Fruit fly (Drosophila melanogaster) whole organism, embryonic: Measurements from ENCODE around the gene HIP-R.

Source experiments
- Adf1 ChIP-seq: fragments of 200-800 bp; sonication (Bioruptor generic); IDR thresholded peaks from 2 replicates; pipeline ENCODE4 v1.3.6; 2022; ENCODE audit warnings: missing biosample characterization, missing genetic modification characterization
- Asciz ChIP-seq: fragments of 200-800 bp; sonication (Bioruptor generic); optimal IDR thresholded peaks from 2 replicates; lab custom pipeline; 2017; ENCODE audit warnings: missing biosample characterization, mild to moderate bottlenecking, missing genetic modification characterization, missing genetic modification reagents
- Atf-2 ChIP-seq: fragments of 200-800 bp; sonication (Bioruptor generic); optimal IDR thresholded peaks from 2 replicates; lab custom pipeline; 2016; ENCODE audit warnings: missing biosample characterization, missing genetic modification characterization
- Atf3 ChIP-seq: fragments of 200-800 bp; sonication (Bioruptor generic); optimal IDR thresholded peaks from 3 replicates; lab custom pipeline; 2016; ENCODE audit warnings: missing biosample characterization, missing genetic modification characterization
- C15 ChIP-seq: fragments of 200-800 bp; sonication (Bioruptor generic); IDR thresholded peaks from 3 replicates; pipeline ENCODE4 v1.3.6; 2022; ENCODE audit warnings: missing biosample characterization, missing genetic modification characterization
- CG10147 ChIP-seq: fragments of 200-800 bp; sonication (Bioruptor generic); optimal IDR thresholded peaks from 2 replicates; lab custom pipeline; 2019; ENCODE audit warnings: missing biosample characterization, mild to moderate bottlenecking, missing genetic modification characterization, moderate library complexity
- CG10209 ChIP-seq: fragments of 200-800 bp; sonication (Bioruptor generic); optimal IDR thresholded peaks from 3 replicates; lab custom pipeline; 2017; ENCODE audit warnings: missing biosample characterization, mild to moderate bottlenecking, missing genetic modification characterization, missing genetic modification reagents
- CG10543 ChIP-seq: fragments of 200-800 bp; sonication (Bioruptor generic); optimal IDR thresholded peaks from 3 replicates; lab custom pipeline; 2017; ENCODE audit warnings: missing biosample characterization, mild to moderate bottlenecking, missing genetic modification characterization, moderate library complexity
- CG10959 ChIP-seq: fragments of 200-800 bp; sonication (Bioruptor generic); IDR thresholded peaks from 2 replicates; pipeline ENCODE4 v1.3.6; 2022; ENCODE audit warnings: missing biosample characterization, missing genetic modification characterization
- CG12219 ChIP-seq: fragments of 200-800 bp; sonication (Bioruptor generic); optimal IDR thresholded peaks from 3 replicates; lab custom pipeline; 2018; ENCODE audit warnings: missing biosample characterization, mild to moderate bottlenecking, missing genetic modification characterization
- CG12659 ChIP-seq: fragments of 200-800 bp; sonication (Bioruptor generic); optimal IDR thresholded peaks from 3 replicates; lab custom pipeline; 2017; ENCODE audit warnings: mild to moderate bottlenecking, missing biosample characterization, missing genetic modification reagents, missing genetic modification characterization
- CG17829 ChIP-seq: fragments of 200-800 bp; optimal IDR thresholded peaks from 2 replicates; lab custom pipeline; 2019; ENCODE audit warnings: missing biosample characterization, mild to moderate bottlenecking, missing genetic modification characterization, moderate library complexity
- CG18476 ChIP-seq: fragments of 200-800 bp; sonication (Bioruptor generic); optimal IDR thresholded peaks from 2 replicates; lab custom pipeline; 2016; ENCODE audit warnings: missing biosample characterization, mild to moderate bottlenecking, missing genetic modification characterization
- CG3838 ChIP-seq: fragments of 200-800 bp; sonication (Bioruptor generic); optimal IDR thresholded peaks from 3 replicates; lab custom pipeline; 2016; ENCODE audit warnings: missing biosample characterization, missing genetic modification characterization
- CG6175 ChIP-seq: fragments of 200-800 bp; sonication (Bioruptor generic); IDR thresholded peaks from 3 replicates; pipeline ENCODE4 v1.3.6; 2022; ENCODE audit warnings: missing biosample characterization, missing genetic modification characterization
- CG7271 ChIP-seq: fragments of 200-800 bp; sonication (Bioruptor generic); optimal IDR thresholded peaks from 2 replicates; lab custom pipeline; 2018; ENCODE audit warnings: missing biosample characterization, mild to moderate bottlenecking, missing genetic modification characterization, moderate library complexity
- CG7372 ChIP-seq: fragments of 200-800 bp; sonication (Bioruptor generic); IDR thresholded peaks from 2 replicates; pipeline ENCODE4 v1.3.6; 2022; ENCODE audit warnings: missing biosample characterization, missing genetic modification characterization
- D19B ChIP-seq: fragments of 200-800 bp; sonication (Bioruptor generic); optimal IDR thresholded peaks from 2 replicates; lab custom pipeline; 2017; ENCODE audit warnings: missing biosample characterization, mild to moderate bottlenecking, missing genetic modification characterization
- Dbx ChIP-seq: fragments of 200-800 bp; sonication (Bioruptor generic); IDR thresholded peaks from 3 replicates; pipeline ENCODE4 v1.3.6; 2022; ENCODE audit warnings: missing biosample characterization, missing genetic modification characterization
- Deaf1 ChIP-seq: fragments of 200-800 bp; optimal IDR thresholded peaks from 3 replicates; lab custom pipeline; 2019; ENCODE audit warnings: missing biosample characterization, mild to moderate bottlenecking, missing genetic modification characterization, moderate library complexity
- GATAe ChIP-seq: fragments of 200-800 bp; sonication (Bioruptor generic); conservative IDR thresholded peaks from 2 replicates; pipeline ENCODE4 v1.3.6; 2022; ENCODE audit warnings: missing biosample characterization, missing genetic modification characterization
- Gsc ChIP-seq: fragments of 200-800 bp; sonication (Bioruptor generic); IDR thresholded peaks from 2 replicates; pipeline ENCODE4 v1.3.6; 2022; ENCODE audit warnings: missing biosample characterization, missing genetic modification characterization
- Hand ChIP-seq: fragments of 200-800 bp; sonication (Bioruptor generic); optimal IDR thresholded peaks from 2 replicates; lab custom pipeline; 2017; ENCODE audit warnings: mild to moderate bottlenecking, missing biosample characterization, missing genetic modification reagents, missing genetic modification characterization
- Hsf ChIP-seq: fragments of 200-800 bp; sonication (Bioruptor generic); optimal IDR thresholded peaks from 3 replicates; lab custom pipeline; 2016; ENCODE audit warnings: missing biosample characterization, missing genetic modification characterization
- Lpt ChIP-seq: fragments of >200 bp; optimal IDR thresholded peaks from 2 replicates; lab custom pipeline; 2018; ENCODE audit warnings: missing biosample characterization, missing genetic modification characterization
- Mes4 ChIP-seq: fragments of 200-800 bp; sonication (Bioruptor generic); optimal IDR thresholded peaks from 2 replicates; lab custom pipeline; 2016; ENCODE audit warnings: missing biosample characterization, missing genetic modification characterization
- Nf-YA ChIP-seq: fragments of 200-800 bp; sonication (Bioruptor generic); IDR thresholded peaks from 2 replicates; pipeline ENCODE4 v1.3.6; 2022; ENCODE audit warnings: missing biosample characterization, missing genetic modification characterization
- PHDP ChIP-seq: fragments of 200-800 bp; sonication (Bioruptor generic); optimal IDR thresholded peaks from 3 replicates; lab custom pipeline; 2018; ENCODE audit warnings: missing biosample characterization, mild to moderate bottlenecking, missing genetic modification characterization, moderate library complexity
- Poxn ChIP-seq: fragments of 200-800 bp; sonication (Bioruptor generic); IDR thresholded peaks from 2 replicates; pipeline ENCODE4 v1.3.6; 2022; ENCODE audit warnings: missing biosample characterization, missing genetic modification characterization
- Side ChIP-seq: fragments of 200-800 bp; sonication (Bioruptor generic); optimal IDR thresholded peaks from 2 replicates; lab custom pipeline; 2016; ENCODE audit warnings: missing biosample characterization, missing genetic modification characterization
- Spps ChIP-seq: fragments of 200-800 bp; sonication (Bioruptor generic); optimal IDR thresholded peaks from 2 replicates; lab custom pipeline; 2018; ENCODE audit warnings: missing biosample characterization, mild to moderate bottlenecking, missing genetic modification characterization
- Trl ChIP-seq, 3 experiments: fragments of >200 bp in 2 of 3; fragments of 200-800 bp in 1 of 3; sonication (Bioruptor generic) in 1 of 3; optimal IDR thresholded peaks; 2 replicates in 1 of 3; 3 replicates in 2 of 3; lab custom pipeline; 2016 to 2017; ENCODE audit warnings: missing biosample characterization in 1 of 3, missing genetic modification characterization in 1 of 3
- Xrp1 ChIP-seq: fragments of 200-800 bp; sonication (Bioruptor generic); IDR thresholded peaks from 2 replicates; pipeline ENCODE4 v1.3.6; 2022; ENCODE audit warnings: missing biosample characterization, missing genetic modification characterization
- ac ChIP-seq: fragments of 200-800 bp; sonication (Bioruptor generic); optimal IDR thresholded peaks from 3 replicates; lab custom pipeline; 2017; ENCODE audit warnings: missing biosample characterization, mild to moderate bottlenecking, missing genetic modification characterization
- bowl ChIP-seq: fragments of 200-800 bp; sonication (Bioruptor generic); IDR thresholded peaks from 2 replicates; pipeline ENCODE4 v1.3.6; 2022; ENCODE audit warnings: missing biosample characterization, missing genetic modification characterization
- cato ChIP-seq: fragments of 200-800 bp; sonication (Bioruptor generic); optimal IDR thresholded peaks from 2 replicates; lab custom pipeline; 2016; ENCODE audit warnings: missing biosample characterization, missing genetic modification characterization, borderline replicate concordance
- disco-r ChIP-seq: fragments of 200-800 bp; sonication (Bioruptor generic); optimal IDR thresholded peaks from 2 replicates; lab custom pipeline; 2016; ENCODE audit warnings: missing biosample characterization, missing genetic modification characterization
- dm ChIP-seq: fragments of 200-800 bp; sonication (Bioruptor generic); optimal IDR thresholded peaks from 3 replicates; lab custom pipeline; 2016; ENCODE audit warnings: missing biosample characterization, missing genetic modification characterization
- en ChIP-seq: fragments of 200-800 bp; sonication (Bioruptor generic); optimal IDR thresholded peaks from 2 replicates; lab custom pipeline; 2016; ENCODE audit warnings: missing biosample characterization, missing genetic modification characterization
- eyg ChIP-seq: fragments of 200-800 bp; sonication (Bioruptor generic); optimal IDR thresholded peaks from 3 replicates; lab custom pipeline; 2016; ENCODE audit warnings: missing biosample characterization, missing genetic modification characterization
- fru ChIP-seq: fragments of >200 bp; optimal IDR thresholded peaks from 2 replicates; lab custom pipeline; 2017
- hbn ChIP-seq: fragments of 200-800 bp; sonication (Bioruptor generic); IDR thresholded peaks from 2 replicates; pipeline ENCODE4 v1.3.6; 2022; ENCODE audit warnings: missing biosample characterization, missing genetic modification characterization; ENCODE audit not compliant: partially characterized antibody
- her ChIP-seq: fragments of 200-800 bp; sonication (Bioruptor generic); optimal IDR thresholded peaks from 2 replicates; lab custom pipeline; 2016; ENCODE audit warnings: missing biosample characterization, missing genetic modification characterization
- klu ChIP-seq: fragments of 200-800 bp; sonication (Bioruptor generic); IDR thresholded peaks from 2 replicates; pipeline ENCODE4 v1.3.6; 2022; ENCODE audit warnings: missing biosample characterization, missing genetic modification characterization
- luna ChIP-seq: fragments of 200-800 bp; sonication (Bioruptor generic); optimal IDR thresholded peaks from 2 replicates; lab custom pipeline; 2016; ENCODE audit warnings: missing biosample characterization, missing genetic modification characterization
- nom ChIP-seq: fragments of 200-800 bp; sonication (Bioruptor generic); optimal IDR thresholded peaks from 2 replicates; lab custom pipeline; 2017; ENCODE audit warnings: missing biosample characterization, missing genetic modification characterization, mild to moderate bottlenecking, moderate library complexity, missing genetic modification reagents
- pho ChIP-seq: fragments of 200-800 bp; sonication (Bioruptor generic); optimal IDR thresholded peaks from 2 replicates; lab custom pipeline; 2016; ENCODE audit warnings: missing biosample characterization, missing genetic modification characterization
- sisA ChIP-seq: fragments of 200-800 bp; sonication (Bioruptor generic); IDR thresholded peaks from 2 replicates; pipeline ENCODE4 v1.3.6; 2022; ENCODE audit warnings: missing biosample characterization, missing genetic modification characterization
- twi ChIP-seq: fragments of 200-800 bp; optimal IDR thresholded peaks from 2 replicates; lab custom pipeline; 2019; ENCODE audit warnings: missing biosample characterization, mild to moderate bottlenecking, missing genetic modification characterization, moderate library complexity

The HIP-R gene

dm6 chrX:3743005-3743890, 46.5 kb upstream of the HIP-R start (continued):
- peak; percentile 69 for TF ChIP-seq luna (GFP tag; lab: Kevin White, UChicago)
- TF ChIP-seq bowl: 0 out of 2 replicates have a peak, but pooled peaks have one; percentile 19
- peak; percentile 38; the same call in 1 of the 2 replicates for TF ChIP-seq Gsc (GFP tag; lab: Robert Waterston, UW)
- peak; percentile 87 for TF ChIP-seq Atf-2 (GFP tag; lab: Kevin White, UChicago)
- TF ChIP-seq nom (GFP tag; lab: Kevin White, UChicago): no peak
- no peak for TF ChIP-seq fru (lab: Kevin White, UChicago)
- no peak for TF ChIP-seq hbn (GFP tag; lab: Robert Waterston, UW)
- peak; percentile 73 for TF ChIP-seq Adf1
- TF ChIP-seq en: peak; percentile 66
- TF ChIP-seq klu (GFP tag; lab: Robert Waterston, UW): peak; percentile 50
- peak; percentile 78 for TF ChIP-seq disco-r
- peak; percentile 74 for TF ChIP-seq sisA (GFP tag; lab: Robert Waterston, UW)
- peak; percentile 84 for TF ChIP-seq Side (GFP tag; lab: Kevin White, UChicago)
- peak; percentile 71 for TF ChIP-seq CG17829
- peak; percentile 38 for TF ChIP-seq CG3838 (GFP tag; lab: Kevin White, UChicago)
- peak; percentile 85 for TF ChIP-seq pho (GFP tag; lab: Kevin White, UChicago)
- peak; percentile 84 for TF ChIP-seq PHDP (tag; lab: Kevin White, UChicago)
- no peak for TF ChIP-seq CG7271
- TF ChIP-seq twi: peak; percentile 49
- TF ChIP-seq Dbx (GFP tag; lab: Robert Waterston, UW): peak; percentile 6
- TF ChIP-seq D19B: peak; percentile 98
- TF ChIP-seq Lpt (GFP tag; lab: Kevin White, UChicago): no peak
- peak; percentile 87 for TF ChIP-seq CG10147 (GFP tag; lab: Kevin White, UChicago)
- peak; percentile 79 for TF ChIP-seq eyg (GFP tag; lab: Kevin White, UChicago)
- peak; percentile 85 for TF ChIP-seq Xrp1 (GFP tag; lab: Robert Waterston, UW)
- TF ChIP-seq Asciz (GFP tag; lab: Kevin White, UChicago): peak; percentile 73
- TF ChIP-seq CG10543 (GFP tag; lab: Kevin White, UChicago): peak; percentile 71
- TF ChIP-seq CG10209 (GFP tag; lab: Kevin White, UChicago): peak; percentile 77
- TF ChIP-seq Poxn (GFP tag; lab: Robert Waterston, UW): peak; percentile 67
- peak; percentile 61 for TF ChIP-seq cato (GFP tag; lab: Kevin White, UChicago)
- no peak for TF ChIP-seq GATAe
- TF ChIP-seq CG7372: peak; percentile 81
- no peak; the same call in 2 of the 3 replicates for TF ChIP-seq CG6175 (GFP tag; lab: Robert Waterston, UW)
- TF ChIP-seq C15 (GFP tag; lab: Robert Waterston, UW): peak; percentile 9; the same call in 1 of the 3 replicates
- TF ChIP-seq Atf3: peak; percentile 63
- peak; percentile 82 for TF ChIP-seq CG12219 (GFP tag; lab: Kevin White, UChicago)
- TF ChIP-seq CG10959: peak; percentile 11; the same call in 1 of the 2 replicates
- TF ChIP-seq CG18476 (GFP tag; lab: Kevin White, UChicago): peak; percentile 77
- no peak for TF ChIP-seq Trl (optimal IDR thresholded peaks at IDR 0.05; lab: Kevin White, UChicago)
- peak; percentile 83 for TF ChIP-seq Trl (GFP tag; optimal IDR thresholded peaks at IDR 0.05; lab: Kevin White, UChicago)
- peak; percentile 66 for TF ChIP-seq Nf-YA
- TF ChIP-seq Spps (tag; lab: Kevin White, UChicago): peak; percentile 68
- peak; percentile 80 for TF ChIP-seq Mes4 (GFP tag; lab: Kevin White, UChicago)
- peak; percentile 89 for TF ChIP-seq Deaf1
- no peak for TF ChIP-seq ac (GFP tag; lab: Kevin White, UChicago)
- peak; percentile 86 for TF ChIP-seq her (GFP tag; lab: Kevin White, UChicago)
- peak; percentile 55 for TF ChIP-seq Hand (GFP tag; lab: Kevin White, UChicago)
- peak; percentile 73 for TF ChIP-seq dm (GFP tag; lab: Kevin White, UChicago)
- peak; percentile 82 for TF ChIP-seq Hsf (GFP tag; lab: Kevin White, UChicago)
- peak; percentile 61 for TF ChIP-seq CG12659 (GFP tag; lab: Kevin White, UChicago)
